Worm (Caenorhabditis elegans): Measurements from ENCODE around the gene B0464.6.

DNA sequence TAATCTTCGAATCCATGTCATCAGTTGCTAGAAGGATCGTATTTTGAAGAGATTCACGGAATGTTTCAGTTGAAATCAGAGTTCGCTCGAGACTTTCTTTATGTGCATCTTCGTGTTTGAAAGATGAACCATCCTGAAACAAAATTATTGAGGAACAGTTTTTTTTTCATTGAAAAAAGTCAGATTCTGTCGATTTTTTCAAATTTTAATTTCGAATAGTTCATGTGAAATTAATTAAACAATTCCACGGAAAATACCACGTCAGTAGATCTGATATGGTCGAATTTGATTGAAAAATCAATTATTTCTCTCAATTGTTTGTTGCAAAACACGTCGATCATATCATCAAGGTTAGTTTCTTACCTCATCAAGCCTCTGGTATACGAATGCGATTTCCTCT is 26.4 kb downstream of the B0464.6 start, which contains the start of gene F54C8.1:
- TF ChIP-seq nhr-76 (tag; optimal IDR thresholded peaks at IDR 0.05) (no peak), elt-1 (tag; optimal IDR thresholded peaks at IDR 0.05; ENCODE audit: borderline replicate concordance, insufficient read depth) (no peak)

All from whole organism, mixed stage, embryonic.